Fruit fly (Drosophila melanogaster) whole organism, embryonic: ENCODE data around the gene cue.

Experiments used
- CG10147 ChIP-seq: fragments of 200-800 bp; sonication (Bioruptor generic); optimal IDR thresholded peaks from 2 replicates; lab custom pipeline; 2019; ENCODE audit warnings: missing biosample characterization, mild to moderate bottlenecking, missing genetic modification characterization, moderate library complexity
- CG10959 ChIP-seq: fragments of 200-800 bp; sonication (Bioruptor generic); IDR thresholded peaks from 2 replicates; pipeline ENCODE4 v1.3.6; 2022; ENCODE audit warnings: missing biosample characterization, missing genetic modification characterization
- CG12659 ChIP-seq: fragments of 200-800 bp; sonication (Bioruptor generic); optimal IDR thresholded peaks from 3 replicates; lab custom pipeline; 2017; ENCODE audit warnings: mild to moderate bottlenecking, missing biosample characterization, missing genetic modification reagents, missing genetic modification characterization
- CG13624 ChIP-seq: fragments of 200-800 bp; sonication (Bioruptor generic); optimal IDR thresholded peaks from 2 replicates; lab custom pipeline; 2016; ENCODE audit warnings: missing biosample characterization, missing genetic modification characterization
- CG17186 ChIP-seq: fragments of 200-800 bp; sonication (Bioruptor generic); optimal IDR thresholded peaks from 3 replicates; lab custom pipeline; 2017; ENCODE audit warnings: missing biosample characterization, missing genetic modification reagents, missing genetic modification characterization
- CG17361 ChIP-seq: fragments of 200-800 bp; sonication (Bioruptor generic); IDR thresholded peaks from 3 replicates; pipeline ENCODE4 v1.3.6; 2022; ENCODE audit warnings: missing biosample characterization, missing genetic modification characterization
- CG18262 ChIP-seq: fragments of 200-800 bp; optimal IDR thresholded peaks from 3 replicates; lab custom pipeline; 2019; ENCODE audit warnings: missing biosample characterization, mild to moderate bottlenecking, missing genetic modification characterization, moderate library complexity
- CG18599 ChIP-seq: fragments of 200-800 bp; sonication (Bioruptor generic); optimal IDR thresholded peaks from 3 replicates; lab custom pipeline; 2017; ENCODE audit warnings: missing biosample characterization, missing genetic modification characterization, mild to moderate bottlenecking, moderate library complexity, missing genetic modification reagents
- CG31388 ChIP-seq: fragments of 200-800 bp; sonication (Bioruptor generic); optimal IDR thresholded peaks from 2 replicates; lab custom pipeline; 2016; ENCODE audit warnings: missing biosample characterization, missing genetic modification characterization
- CG3995 ChIP-seq: fragments of 200-800 bp; sonication (Bioruptor generic); optimal IDR thresholded peaks from 3 replicates; lab custom pipeline; 2016; ENCODE audit warnings: missing biosample characterization, missing genetic modification characterization
- CG4424 ChIP-seq: fragments of 200-800 bp; sonication (Bioruptor generic); optimal IDR thresholded peaks from 3 replicates; lab custom pipeline; 2016; ENCODE audit warnings: missing biosample characterization, missing genetic modification characterization
- CG5245 ChIP-seq: fragments of 200-800 bp; sonication (Bioruptor generic); optimal IDR thresholded peaks from 3 replicates; lab custom pipeline; 2016; ENCODE audit warnings: missing biosample characterization, missing genetic modification characterization
- CG5953 ChIP-seq: fragments of 200-800 bp; sonication (Bioruptor generic); IDR thresholded peaks from 2 replicates; pipeline ENCODE4 v1.3.6; 2022; ENCODE audit warnings: missing biosample characterization, missing genetic modification characterization
- CG6813 ChIP-seq: fragments of 200-800 bp; sonication (Bioruptor generic); optimal IDR thresholded peaks from 2 replicates; lab custom pipeline; 2017; ENCODE audit warnings: missing biosample characterization, missing genetic modification characterization, mild to moderate bottlenecking, moderate library complexity, missing genetic modification reagents
- CG8290 ChIP-seq, 3 experiments: fragments of 200-800 bp; sonication (Bioruptor generic); optimal IDR thresholded peaks; 2 replicates each; lab custom pipeline; 2016 to 2019; ENCODE audit warnings: missing biosample characterization in 3 of 3, missing genetic modification characterization in 3 of 3, mild to moderate bottlenecking in 2 of 3, moderate library complexity in 1 of 3
- CG9727 ChIP-seq: fragments of 200-800 bp; sonication (Bioruptor generic); optimal IDR thresholded peaks from 3 replicates; lab custom pipeline; 2017; ENCODE audit warnings: missing biosample characterization, mild to moderate bottlenecking, missing genetic modification characterization
- Hand ChIP-seq: fragments of 200-800 bp; sonication (Bioruptor generic); optimal IDR thresholded peaks from 2 replicates; lab custom pipeline; 2017; ENCODE audit warnings: mild to moderate bottlenecking, missing biosample characterization, missing genetic modification reagents, missing genetic modification characterization
- Hmr ChIP-seq: fragments of 200-800 bp; sonication (Bioruptor generic); optimal IDR thresholded peaks from 3 replicates; lab custom pipeline; 2017; ENCODE audit warnings: mild to moderate bottlenecking, missing biosample characterization, missing genetic modification reagents, missing genetic modification characterization
- Jarid2 ChIP-seq: fragments of 200-800 bp; sonication (Bioruptor generic); optimal IDR thresholded peaks from 3 replicates; lab custom pipeline; 2017; ENCODE audit warnings: mild to moderate bottlenecking, missing biosample characterization, missing genetic modification reagents, missing genetic modification characterization
- Max ChIP-seq: fragments of 200-800 bp; sonication (Bioruptor generic); optimal IDR thresholded peaks from 2 replicates; lab custom pipeline; 2016; ENCODE audit warnings: missing biosample characterization, mild to moderate bottlenecking, missing genetic modification characterization
- Med ChIP-seq: fragments of 200-800 bp; sonication (Bioruptor generic); peaks from one replicate; lab custom pipeline; 2016; ENCODE audit warnings: missing biosample characterization, missing genetic modification characterization, mild to moderate bottlenecking, inconsistent platforms, moderate library complexity
- NC2α ChIP-seq: fragments of 200-800 bp; sonication (Bioruptor generic); optimal IDR thresholded peaks from 2 replicates; lab custom pipeline; 2016; ENCODE audit warnings: missing biosample characterization, missing genetic modification characterization
- Rx ChIP-seq: fragments of 200-800 bp; sonication (Bioruptor generic); IDR thresholded peaks from 2 replicates; pipeline ENCODE4 v1.3.6; 2022; ENCODE audit warnings: missing biosample characterization, missing genetic modification characterization
- Sry-δ ChIP-seq: fragments of 200-800 bp; sonication (Bioruptor generic); optimal IDR thresholded peaks from 2 replicates; lab custom pipeline; 2016; ENCODE audit warnings: missing biosample characterization, missing genetic modification characterization
- Trl ChIP-seq, 3 experiments: fragments of >200 bp in 2 of 3; fragments of 200-800 bp in 1 of 3; sonication (Bioruptor generic) in 1 of 3; optimal IDR thresholded peaks; 2 replicates in 1 of 3; 3 replicates in 2 of 3; lab custom pipeline; 2016 to 2017; ENCODE audit warnings: missing biosample characterization in 1 of 3, missing genetic modification characterization in 1 of 3
- bcd ChIP-seq: fragments of 200-800 bp; sonication (Bioruptor generic); optimal IDR thresholded peaks from 2 replicates; lab custom pipeline; 2017; ENCODE audit warnings: missing biosample characterization, mild to moderate bottlenecking, missing genetic modification characterization
- crol ChIP-seq: fragments of 200-800 bp; sonication (Bioruptor generic); IDR thresholded peaks from 2 replicates; pipeline ENCODE4 v1.3.6; 2022; ENCODE audit warnings: missing biosample characterization, missing genetic modification characterization
- danr ChIP-seq: fragments of 200-800 bp; sonication (Bioruptor generic); IDR thresholded peaks from 2 replicates; pipeline ENCODE4 v1.3.6; 2022; ENCODE audit warnings: missing biosample characterization, missing genetic modification characterization
- dati ChIP-seq: fragments of 200-800 bp; sonication (Bioruptor generic); IDR thresholded peaks from 2 replicates; pipeline ENCODE4 v1.3.6; 2022; ENCODE audit warnings: missing biosample characterization, missing genetic modification characterization
- disco-r ChIP-seq: fragments of 200-800 bp; sonication (Bioruptor generic); optimal IDR thresholded peaks from 2 replicates; lab custom pipeline; 2016; ENCODE audit warnings: missing biosample characterization, missing genetic modification characterization
- dmrt11E ChIP-seq: fragments of 200-800 bp; sonication (Bioruptor generic); optimal IDR thresholded peaks from 3 replicates; lab custom pipeline; 2018; ENCODE audit warnings: missing biosample characterization, mild to moderate bottlenecking, missing genetic modification characterization, moderate library complexity
- emc ChIP-seq: fragments of 200-800 bp; sonication (Bioruptor generic); optimal IDR thresholded peaks from 2 replicates; lab custom pipeline; 2016; ENCODE audit warnings: missing biosample characterization, missing genetic modification characterization
- ems ChIP-seq: fragments of 200-800 bp; sonication (Bioruptor generic); optimal IDR thresholded peaks from 3 replicates; lab custom pipeline; 2016; ENCODE audit warnings: missing biosample characterization, missing genetic modification characterization
- fd3F ChIP-seq: fragments of 200-800 bp; sonication (Bioruptor generic); optimal IDR thresholded peaks from 2 replicates; lab custom pipeline; 2018; ENCODE audit warnings: missing biosample characterization, mild to moderate bottlenecking, missing genetic modification characterization, moderate library complexity
- fd64A ChIP-seq: fragments of 200-800 bp; sonication (Bioruptor generic); optimal IDR thresholded peaks from 3 replicates; lab custom pipeline; 2018; ENCODE audit warnings: missing biosample characterization, mild to moderate bottlenecking, missing genetic modification characterization
- gro ChIP-seq: fragments of 200-800 bp; sonication (Bioruptor generic); optimal IDR thresholded peaks from 2 replicates; lab custom pipeline; 2016; ENCODE audit warnings: missing biosample characterization, missing genetic modification characterization
- insv ChIP-seq, 2 experiments: fragments of 200-800 bp; sonication (Bioruptor generic); optimal IDR thresholded peaks; 3 replicates each; lab custom pipeline; 2016 to 2018; ENCODE audit warnings: missing biosample characterization in 2 of 2, missing genetic modification characterization in 2 of 2
- mld ChIP-seq: fragments of 200-800 bp; sonication (Bioruptor generic); IDR thresholded peaks from 3 replicates; pipeline ENCODE4 v1.3.6; 2022; ENCODE audit warnings: missing biosample characterization, missing genetic modification characterization; ENCODE audit not compliant: partially characterized antibody
- nerfin-2 ChIP-seq: fragments of 200-800 bp; sonication (Bioruptor generic); IDR thresholded peaks from 2 replicates; pipeline ENCODE4 v1.3.6; 2022; ENCODE audit warnings: missing biosample characterization, missing genetic modification characterization; ENCODE audit not compliant: partially characterized antibody
- oc ChIP-seq: fragments of 200-800 bp; sonication (Bioruptor generic); optimal IDR thresholded peaks from 2 replicates; lab custom pipeline; 2018; ENCODE audit warnings: missing biosample characterization, mild to moderate bottlenecking, missing genetic modification characterization, moderate library complexity
- pum ChIP-seq: fragments of 200-800 bp; sonication (Bioruptor generic); optimal IDR thresholded peaks from 2 replicates; lab custom pipeline; 2016; ENCODE audit warnings: missing biosample characterization, missing genetic modification characterization
- run ChIP-seq: fragments of 200-800 bp; sonication (Bioruptor generic); optimal IDR thresholded peaks from 3 replicates; lab custom pipeline; 2018; ENCODE audit warnings: missing biosample characterization, mild to moderate bottlenecking, missing genetic modification characterization
- sisA ChIP-seq: fragments of 200-800 bp; sonication (Bioruptor generic); IDR thresholded peaks from 2 replicates; pipeline ENCODE4 v1.3.6; 2022; ENCODE audit warnings: missing biosample characterization, missing genetic modification characterization
- so ChIP-seq: fragments of 200-800 bp; sonication (Bioruptor generic); IDR thresholded peaks from 3 replicates; pipeline ENCODE4 v1.3.6; 2022; ENCODE audit warnings: missing biosample characterization, missing genetic modification characterization
- ssp ChIP-seq: fragments of 200-800 bp; sonication (Bioruptor generic); IDR thresholded peaks from 2 replicates; pipeline ENCODE4 v1.3.6; 2022; ENCODE audit warnings: missing biosample characterization, missing genetic modification characterization
- toy ChIP-seq: fragments of 200-800 bp; sonication (Bioruptor generic); IDR thresholded peaks from 2 replicates; pipeline ENCODE4 v1.3.6; 2022; ENCODE audit warnings: missing biosample characterization, missing genetic modification characterization
- z ChIP-seq: fragments of 200-800 bp; sonication (Bioruptor generic); IDR thresholded peaks from 3 replicates; pipeline ENCODE4 v1.3.6; 2022; ENCODE audit warnings: missing biosample characterization, missing genetic modification characterization
- zen ChIP-seq: fragments of 200-800 bp; sonication (Bioruptor generic); optimal IDR thresholded peaks from 3 replicates; lab custom pipeline; 2018; ENCODE audit warnings: missing biosample characterization, mild to moderate bottlenecking, missing genetic modification characterization, moderate library complexity
- zfh2 ChIP-seq: fragments of 200-800 bp; sonication (Bioruptor generic); optimal IDR thresholded peaks from 2 replicates; lab custom pipeline; 2016; ENCODE audit warnings: missing biosample characterization, missing genetic modification characterization

The cue gene

DNA sequence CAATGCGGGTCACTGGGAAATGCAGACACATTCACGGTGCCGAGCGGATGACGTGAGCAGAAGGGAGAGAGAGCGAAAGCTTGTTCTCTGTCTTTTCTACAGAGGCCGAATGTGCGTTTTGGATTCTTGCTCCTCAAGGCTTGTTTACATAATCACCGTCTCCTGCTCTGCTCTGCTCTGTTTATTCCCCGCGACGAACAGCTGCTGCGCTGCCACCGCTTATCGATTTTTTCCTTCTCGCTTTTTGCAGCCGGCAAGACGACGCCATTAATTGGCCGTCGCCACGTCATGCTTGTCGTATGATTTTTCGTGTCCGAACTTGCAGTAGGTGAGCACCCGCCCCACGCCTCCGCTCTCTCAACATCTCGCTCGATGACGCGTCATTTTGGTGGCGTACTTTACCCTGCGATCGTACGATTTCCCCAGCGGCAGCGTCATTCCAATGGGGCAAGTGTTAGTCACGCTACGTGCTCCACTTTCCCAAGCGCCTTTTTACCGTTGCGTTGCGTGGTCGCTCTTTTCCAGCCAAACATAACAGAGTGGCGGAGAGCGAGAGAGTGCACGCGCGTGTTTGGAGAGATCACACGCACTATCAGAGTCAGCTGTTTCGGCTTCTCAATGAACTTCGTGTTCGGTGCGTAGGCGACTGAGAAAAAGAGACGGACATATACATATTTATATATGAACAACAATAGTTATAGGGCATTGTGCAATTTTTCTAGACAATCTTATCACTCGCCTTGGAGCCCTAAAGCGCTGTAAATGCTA is 29.5 kb upstream of the cue start (continued):
- TF ChIP-seq CG18599 (GFP tag; lab: Kevin White, UChicago), result no peak
- no peak for TF ChIP-seq Hand (GFP tag; lab: Kevin White, UChicago)
- no peak for TF ChIP-seq CG12659 (GFP tag; lab: Kevin White, UChicago)
- TF ChIP-seq pum (GFP tag; lab: Kevin White, UChicago), result no peak
- peak; percentile 66; the same call in 1 of the 2 replicates for TF ChIP-seq crol (GFP tag; lab: Robert Waterston, UW)
- TF ChIP-seq oc (tag; lab: Kevin White, UChicago), result no peak
- peak; percentile 24 for TF ChIP-seq CG18262 (tag; lab: Kevin White, UChicago)
- no peak for TF ChIP-seq CG5245
- TF ChIP-seq fd3F (GFP tag; lab: Kevin White, UChicago), result no peak
- no peak for TF ChIP-seq Sry-δ (GFP tag; lab: Kevin White, UChicago)
- no peak for TF ChIP-seq nerfin-2 (GFP tag; lab: Robert Waterston, UW)
- no peak for TF ChIP-seq so (GFP tag; lab: Robert Waterston, UW)
- TF ChIP-seq sisA, result no peak
- no peak for TF ChIP-seq Hmr (GFP tag; lab: Kevin White, UChicago)
- TF ChIP-seq toy (GFP tag; lab: Robert Waterston, UW), result no peak
- no peak for TF ChIP-seq Max (GFP tag; lab: Kevin White, UChicago)
- no peak for TF ChIP-seq emc (GFP tag; lab: Kevin White, UChicago)
- no peak for TF ChIP-seq Jarid2 (GFP tag; lab: Kevin White, UChicago)
- no peak for TF ChIP-seq run (tag; lab: Kevin White, UChicago)
- TF ChIP-seq insv (GFP tag; optimal IDR thresholded peaks at IDR 0.05; lab: Kevin White, UChicago), result no peak
- TF ChIP-seq gro (GFP tag; lab: Kevin White, UChicago), result no peak
- TF ChIP-seq NC2α (GFP tag; lab: Kevin White, UChicago), result no peak
- no peak for TF ChIP-seq CG31388 (GFP tag; lab: Kevin White, UChicago)
- TF ChIP-seq Trl (optimal IDR thresholded peaks at IDR 0.05; lab: Kevin White, UChicago), result peak; percentile 82 to 86
- TF ChIP-seq Trl (GFP tag; optimal IDR thresholded peaks at IDR 0.05; lab: Kevin White, UChicago), result peak; percentile 17
- TF ChIP-seq CG10147, result no peak
- no peak for TF ChIP-seq disco-r (GFP tag; lab: Kevin White, UChicago)
- TF ChIP-seq CG13624 (GFP tag; lab: Kevin White, UChicago), result no peak
- TF ChIP-seq zen (tag; lab: Kevin White, UChicago), result no peak
- no peak for TF ChIP-seq CG10959
- no peak for TF ChIP-seq dati (GFP tag; lab: Robert Waterston, UW)
- no peak for TF ChIP-seq fd64A (GFP tag; lab: Kevin White, UChicago)
- TF ChIP-seq Rx (GFP tag; lab: Robert Waterston, UW), result no peak
- no peak for TF ChIP-seq zfh2 (GFP tag; lab: Kevin White, UChicago)
- TF ChIP-seq dmrt11E, result no peak
- no peak for TF ChIP-seq CG3995 (GFP tag; lab: Kevin White, UChicago)
- TF ChIP-seq ssp (GFP tag; lab: Robert Waterston, UW), result no peak
- TF ChIP-seq CG17361 (GFP tag; lab: Robert Waterston, UW), result no peak
- TF ChIP-seq CG9727 (GFP tag; lab: Kevin White, UChicago), result peak; percentile 47
- TF ChIP-seq Med (GFP tag; lab: Kevin White, UChicago), result peak; percentile 75
- TF ChIP-seq CG5953 (GFP tag; lab: Robert Waterston, UW), result no peak
- TF ChIP-seq z (GFP tag; lab: Robert Waterston, UW), result no peak
- TF ChIP-seq ems (GFP tag; lab: Kevin White, UChicago), result no peak
- TF ChIP-seq bcd (GFP tag; lab: Kevin White, UChicago), result no peak
- TF ChIP-seq danr (GFP tag; lab: Robert Waterston, UW), result no peak
- TF ChIP-seq mld (GFP tag; lab: Robert Waterston, UW), result no peak
- TF ChIP-seq CG4424 (GFP tag; lab: Kevin White, UChicago), result no peak
- no peak for TF ChIP-seq CG8290 (GFP tag; optimal IDR thresholded peaks at IDR 0.05; lab: Kevin White, UChicago)
- TF ChIP-seq CG8290 (tag; optimal IDR thresholded peaks at IDR 0.05; lab: Kevin White, UChicago), result no peak
- peak; percentile 18 for TF ChIP-seq CG6813
- TF ChIP-seq CG17186, result no peak
